Worm (Caenorhabditis elegans): ENCODE measurements around the gene Y19D10B.6.

Gene Y19D10B.6

ce11 chrV:2294577-2294976, 26.3 kb downstream of the Y19D10B.6 start, which contains the start of gene nhr-226:
nhr-226 (plus strand) TSS chrV:2294877.
- no peak for TF ChIP-seq scrt-1 (GFP tag; IDR thresholded peaks at IDR 0.05)
- no peak for TF ChIP-seq flt-1 (GFP tag; IDR thresholded peaks at IDR 0.05)
- no peak for TF ChIP-seq B0310.2 (tag; optimal IDR thresholded peaks at IDR 0.05)
- TF ChIP-seq tra-4 (tag; optimal IDR thresholded peaks at IDR 0.05), result no peak
- TF ChIP-seq ama-1 (optimal IDR thresholded peaks at IDR 0.05), result no peak
- no peak for TF ChIP-seq ceh-13 (GFP tag; optimal IDR thresholded peaks at IDR 0.05)
- TF ChIP-seq ets-7 (tag; optimal IDR thresholded peaks at IDR 0.05), result no peak
- TF ChIP-seq hmbx-1 (tag; optimal IDR thresholded peaks at IDR 0.05), result no peak
- no peak for TF ChIP-seq hmg-4 (GFP tag; optimal IDR thresholded peaks at IDR 0.05)
- TF ChIP-seq tbx-37 (GFP tag; conservative IDR thresholded peaks at IDR 0.05), result no peak
- no peak for TF ChIP-seq pes-1 (GFP tag; IDR thresholded peaks at IDR 0.05)
- no peak for TF ChIP-seq ceh-36 (tag; optimal IDR thresholded peaks at IDR 0.05)

ce11 chrV:2292240-2292639, 28.7 kb downstream of the Y19D10B.6 start, which contains the start of gene nhr-115:
nhr-115 (plus strand) TSS chrV:2292540.
- TF ChIP-seq F13C5.2 (tag; optimal IDR thresholded peaks at IDR 0.05), result no peak
- no peak for TF ChIP-seq flt-1 (GFP tag; IDR thresholded peaks at IDR 0.05)
- TF ChIP-seq hmbx-1 (tag; optimal IDR thresholded peaks at IDR 0.05), result no peak
- TF ChIP-seq ceh-13 (GFP tag; optimal IDR thresholded peaks at IDR 0.05), result no peak
- no peak for TF ChIP-seq tbx-11 (GFP tag; IDR thresholded peaks at IDR 0.05)
- TF ChIP-seq tbx-37 (GFP tag; conservative IDR thresholded peaks at IDR 0.05), result no peak
- TF ChIP-seq sea-1 (GFP tag; conservative IDR thresholded peaks at IDR 0.05), result no peak
- TF ChIP-seq ama-1 (optimal IDR thresholded peaks at IDR 0.05), result no peak
- TF ChIP-seq aly-1 (tag; optimal IDR thresholded peaks at IDR 0.05), result no peak
- TF ChIP-seq ets-7 (tag; optimal IDR thresholded peaks at IDR 0.05), result no peak

ce11 chrV:2290329-2290728, 30.6 kb downstream of the Y19D10B.6 start, which contains the start of gene nhr-225:
nhr-225 (minus strand) TSS chrV:2290474.
- no peak for TF ChIP-seq ceh-13 (GFP tag; optimal IDR thresholded peaks at IDR 0.05)
- TF ChIP-seq pes-1 (GFP tag; IDR thresholded peaks at IDR 0.05), result no peak

ce11 chrV:2285107-2285506, 35.8 kb downstream of the Y19D10B.6 start, which contains the start of gene nhr-227:
nhr-227 (plus strand) TSS chrV:2285432.
- TF ChIP-seq aly-1 (tag; optimal IDR thresholded peaks at IDR 0.05) (no peak), scrt-1 (GFP tag; IDR thresholded peaks at IDR 0.05) (no peak), ceh-13 (GFP tag; optimal IDR thresholded peaks at IDR 0.05) (no peak), tbx-37 (GFP tag; conservative IDR thresholded peaks at IDR 0.05) (no peak), hnd-1 (tag; optimal IDR thresholded peaks at IDR 0.05) (no peak), tbx-11 (GFP tag; IDR thresholded peaks at IDR 0.05) (no peak), flt-1 (GFP tag; IDR thresholded peaks at IDR 0.05) (no peak), sea-1 (GFP tag; conservative IDR thresholded peaks at IDR 0.05) (no peak)

- no peak for TF ChIP-seq ama-1 (optimal IDR thresholded peaks at IDR 0.05)
- TF ChIP-seq flt-1 (GFP tag; IDR thresholded peaks at IDR 0.05), result no peak
- TF ChIP-seq hnd-1 (tag; optimal IDR thresholded peaks at IDR 0.05), result no peak
- no peak for TF ChIP-seq tbx-11 (GFP tag; IDR thresholded peaks at IDR 0.05)
- no peak for TF ChIP-seq tra-4 (tag; optimal IDR thresholded peaks at IDR 0.05)
- TF ChIP-seq hmbx-1 (tag; optimal IDR thresholded peaks at IDR 0.05), result no peak
- no peak for TF ChIP-seq ets-7 (tag; optimal IDR thresholded peaks at IDR 0.05)
- TF ChIP-seq tbx-37 (GFP tag; conservative IDR thresholded peaks at IDR 0.05), result no peak
- TF ChIP-seq pes-1 (GFP tag; IDR thresholded peaks at IDR 0.05), result no peak
- TF ChIP-seq ceh-36 (tag; optimal IDR thresholded peaks at IDR 0.05), result no peak
- no peak for TF ChIP-seq B0310.2 (tag; optimal IDR thresholded peaks at IDR 0.05)
- TF ChIP-seq scrt-1 (GFP tag; IDR thresholded peaks at IDR 0.05), result no peak
Measured at ce11 chrV:2281499-2281898, 39.4 kb downstream of the Y19D10B.6 start, which contains the start of gene nhr-228. nhr-228 (plus strand) TSS chrV:2281759.

- TF ChIP-seq hmg-4 (GFP tag; optimal IDR thresholded peaks at IDR 0.05), result no peak
- no peak for TF ChIP-seq flt-1 (GFP tag; IDR thresholded peaks at IDR 0.05)
- no peak for TF ChIP-seq aly-1 (tag; optimal IDR thresholded peaks at IDR 0.05)
- no peak for TF ChIP-seq B0310.2 (tag; optimal IDR thresholded peaks at IDR 0.05)
- TF ChIP-seq pes-1 (GFP tag; IDR thresholded peaks at IDR 0.05), result no peak
- no peak for TF ChIP-seq ceh-36 (tag; optimal IDR thresholded peaks at IDR 0.05)
- no peak for TF ChIP-seq sea-1 (GFP tag; conservative IDR thresholded peaks at IDR 0.05)
- no peak for TF ChIP-seq ama-1 (optimal IDR thresholded peaks at IDR 0.05)
- TF ChIP-seq F13C5.2 (tag; optimal IDR thresholded peaks at IDR 0.05), result no peak
- TF ChIP-seq ets-7 (tag; optimal IDR thresholded peaks at IDR 0.05), result no peak
- no peak for TF ChIP-seq tbx-11 (GFP tag; IDR thresholded peaks at IDR 0.05)
- TF ChIP-seq ceh-13 (GFP tag; optimal IDR thresholded peaks at IDR 0.05), result no peak
- TF ChIP-seq tra-4 (tag; optimal IDR thresholded peaks at IDR 0.05), result no peak
- TF ChIP-seq hnd-1 (tag; optimal IDR thresholded peaks at IDR 0.05), result no peak
- TF ChIP-seq hmbx-1 (tag; optimal IDR thresholded peaks at IDR 0.05), result no peak
- no peak for TF ChIP-seq scrt-1 (GFP tag; IDR thresholded peaks at IDR 0.05)
- TF ChIP-seq tbx-37 (GFP tag; conservative IDR thresholded peaks at IDR 0.05), result no peak
Measured at ce11 chrV:2278543-2278942, 42.4 kb downstream of the Y19D10B.6 start, which contains the start of gene fbxa-137. fbxa-137 (plus strand) TSS chrV:2278816.

ce11 chrV:2278052-2278451, 42.8 kb downstream of the Y19D10B.6 start, which contains the start of gene nhr-59:
nhr-59 (minus strand) TSS chrV:2278265.
- TF ChIP-seq tbx-37 (GFP tag; conservative IDR thresholded peaks at IDR 0.05) (no peak), sea-1 (GFP tag; conservative IDR thresholded peaks at IDR 0.05) (no peak), scrt-1 (GFP tag; IDR thresholded peaks at IDR 0.05) (no peak), ama-1 (optimal IDR thresholded peaks at IDR 0.05) (no peak), tbx-11 (GFP tag; IDR thresholded peaks at IDR 0.05) (no peak)

ce11 chrV:2277260-2277659, 43.6 kb downstream of the Y19D10B.6 start:
- TF ChIP-seq hmg-4 (GFP tag; optimal IDR thresholded peaks at IDR 0.05) (no peak), sea-1 (GFP tag; conservative IDR thresholded peaks at IDR 0.05) (no peak), hnd-1 (tag; optimal IDR thresholded peaks at IDR 0.05) (no peak), ceh-13 (GFP tag; optimal IDR thresholded peaks at IDR 0.05) (no peak), aly-1 (tag; optimal IDR thresholded peaks at IDR 0.05) (no peak), pes-1 (GFP tag; IDR thresholded peaks at IDR 0.05) (no peak)
